Worm (Caenorhabditis elegans) whole organism, mixed stage, embryonic: Measurements from ENCODE around the gene F09G2.2.
A peak's percentile ranks its signal among the peaks of the same experiment; 100 is the strongest.

Experiments
- M03D4.4 ChIP-seq: sonication (generic microtip); optimal IDR thresholded peaks from 2 replicates; lab custom pipeline; 2017; ENCODE audit warnings: mild to moderate bottlenecking, missing genetic modification characterization, missing compliant biosample characterization
- ham-2 ChIP-seq: fragments of 200-800 bp; sonication (Bioruptor generic); optimal IDR thresholded peaks from 2 replicates; lab custom pipeline; 2018; ENCODE audit warnings: mild to moderate bottlenecking, missing genetic modification characterization, missing compliant biosample characterization
- nhr-12 ChIP-seq: fragments of 150-350 bp; optimal IDR thresholded peaks from 2 replicates; lab custom pipeline; 2014; ENCODE audit warnings: missing biosample characterization, missing genetic modification characterization
- nhr-76 ChIP-seq: sonication (generic microtip); optimal IDR thresholded peaks from 2 replicates; lab custom pipeline; 2017; ENCODE audit warnings: missing biosample characterization, missing genetic modification characterization
- tbx-8 ChIP-seq: fragments of 200-800 bp; sonication (Bioruptor generic); optimal IDR thresholded peaks from 2 replicates; lab custom pipeline; 2018; ENCODE audit warnings: mild to moderate bottlenecking, missing genetic modification characterization, moderate library complexity, missing compliant biosample characterization
- unc-120 ChIP-seq: sonication (generic microtip); optimal IDR thresholded peaks from 2 replicates; lab custom pipeline; 2017; ENCODE audit warnings: missing genetic modification characterization, missing compliant biosample characterization; ENCODE audit not compliant: poor library complexity, severe bottlenecking

F09G2.2 gene

DNA sequence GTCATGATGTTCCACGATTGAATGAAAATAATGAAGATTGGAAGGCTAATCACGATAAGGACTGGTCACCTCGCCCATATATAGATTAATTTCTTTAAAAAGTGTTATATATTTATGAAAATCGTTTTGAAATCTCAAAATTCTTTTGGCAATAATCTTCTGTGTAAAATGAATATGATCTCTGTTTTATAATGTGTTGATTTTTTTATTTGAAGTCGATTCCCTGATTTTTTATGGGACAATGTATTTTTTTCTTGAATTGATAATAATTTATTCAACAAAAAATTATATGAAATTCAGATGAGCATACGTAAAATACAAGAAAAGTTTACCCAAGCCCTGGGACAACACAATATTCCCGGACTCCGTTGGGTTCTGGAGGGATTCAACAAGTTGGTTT is 42.8 kb downstream of the F09G2.2 start, which contains the start of gene C05C8.1:
Gene C05C8.1 (plus strand): TSS at position 301 of the 400 bp plus-strand sequence.
- TF ChIP-seq nhr-76 (tag; lab: Kevin White, UChicago) = no peak
- no peak for TF ChIP-seq unc-120 (tag; lab: Kevin White, UChicago)
- no peak for TF ChIP-seq nhr-12 (tag; lab: Kevin White, UChicago)
- TF ChIP-seq tbx-8 (GFP tag; lab: Kevin White, UChicago) = no peak

DNA sequence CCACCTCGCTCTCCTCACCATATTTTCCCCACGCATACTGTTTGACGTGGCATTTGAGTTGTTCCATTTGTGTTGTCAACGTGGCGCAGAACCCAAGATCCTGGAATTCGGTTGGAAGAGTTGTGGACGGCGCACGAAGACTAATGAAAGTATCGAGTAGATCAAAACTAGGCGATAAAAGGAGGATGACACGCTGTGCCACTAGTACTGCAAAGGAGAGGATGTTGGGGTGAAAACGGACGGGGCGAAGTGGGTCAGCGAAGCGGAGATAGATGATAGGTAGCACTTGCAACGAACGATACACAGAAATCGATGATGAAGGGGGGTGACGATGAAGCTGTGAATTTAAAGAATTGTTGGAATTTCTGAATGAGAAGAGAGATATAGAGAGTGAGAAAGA is 50.2 kb downstream of the F09G2.2 start, which contains the start of gene C05C8.7:
Gene C05C8.7 (minus strand): TSS at position 100 of the 400 bp plus-strand sequence.
- TF ChIP-seq M03D4.4 (no peak), ham-2 (GFP tag; lab: Kevin White, UChicago) (peak; percentile 34), nhr-12 (tag; lab: Kevin White, UChicago) (no peak)
